Worm (Caenorhabditis elegans): ENCODE measurements around the gene T22B2.3.

Gene T22B2.3

DNA sequence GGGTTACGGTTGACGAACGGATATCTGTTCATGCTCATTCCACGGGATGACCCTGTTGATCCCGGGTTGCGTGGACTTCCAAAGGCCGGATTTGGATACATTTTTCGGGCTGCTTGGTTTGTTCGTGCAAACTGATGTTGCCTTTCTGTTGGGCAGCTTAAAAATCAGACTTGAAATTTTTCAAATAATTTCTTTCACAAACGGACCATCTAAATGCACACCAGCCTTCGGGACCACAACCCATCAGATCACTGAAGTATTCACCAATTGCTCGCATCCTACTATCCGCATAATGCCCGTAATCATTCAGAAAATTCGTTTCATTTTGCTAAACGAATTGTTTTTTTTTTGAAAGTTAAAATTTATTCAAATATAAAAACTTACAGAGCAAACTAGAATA is 21.5 kb upstream of the T22B2.3 start, which contains the start of gene F47F2.3:
F47F2.3 (minus strand) TSS at position 101 of the 400 bp plus-strand sequence.
- TF ChIP-seq unc-130 (GFP tag; optimal IDR thresholded peaks at IDR 0.05): no peak
- TF ChIP-seq egl-18 (GFP tag; IDR thresholded peaks at IDR 0.05): no peak
- no peak for TF ChIP-seq B0035.1 (tag; optimal IDR thresholded peaks at IDR 0.05)
- TF ChIP-seq ceh-27 (GFP tag; optimal IDR thresholded peaks at IDR 0.05): no peak
- no peak for TF ChIP-seq ceh-91 (GFP tag; IDR thresholded peaks at IDR 0.05)
- no peak for TF ChIP-seq egl-44 (GFP tag; IDR thresholded peaks at IDR 0.05)
- TF ChIP-seq gei-17 (GFP tag; optimal IDR thresholded peaks at IDR 0.05): no peak
- TF ChIP-seq hmg-1.2 (GFP tag; IDR thresholded peaks at IDR 0.05): no peak
- TF ChIP-seq ceh-100 (GFP tag; IDR thresholded peaks at IDR 0.05): no peak
- no peak for TF ChIP-seq sptf-2 (GFP tag; optimal IDR thresholded peaks at IDR 0.05)
- no peak for TF ChIP-seq aptf-3 (GFP tag; IDR thresholded peaks at IDR 0.05)
- TF ChIP-seq F37B4.10 (GFP tag; IDR thresholded peaks at IDR 0.05): no peak
- no peak for TF ChIP-seq F22D6.2 (tag; optimal IDR thresholded peaks at IDR 0.05)
- TF ChIP-seq F52B5.7 (tag; optimal IDR thresholded peaks at IDR 0.05): no peak

ce11 chrX:3898255-3899177 is 18.6 kb upstream of the T22B2.3 start:
- TF ChIP-seq hlh-26 (GFP tag; conservative IDR thresholded peaks at IDR 0.05) (no peak), ets-4 (GFP tag; optimal IDR thresholded peaks at IDR 0.05) (no peak), xnd-1 (tag; optimal IDR thresholded peaks at IDR 0.05) (no peak), nhr-90 (tag; optimal IDR thresholded peaks at IDR 0.05) (no peak)

DNA sequence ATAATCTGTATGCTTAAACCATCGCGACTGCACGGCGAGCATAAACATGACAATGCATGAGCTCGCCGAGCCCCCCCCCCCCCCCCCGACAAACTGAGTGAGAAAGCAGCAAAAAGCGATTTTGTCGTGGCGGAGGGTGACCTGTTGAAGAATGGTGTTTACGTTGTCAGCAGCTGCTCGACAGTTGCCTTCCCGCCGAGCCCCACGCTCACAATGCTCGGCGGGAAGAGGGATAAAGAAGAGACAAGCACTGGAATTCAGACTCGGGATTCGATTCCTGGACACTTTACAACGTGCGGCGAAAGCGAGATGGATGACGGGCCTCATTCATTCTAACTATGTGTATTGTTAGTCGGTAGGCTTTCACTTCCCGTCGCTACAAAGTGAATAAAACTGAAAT is 16.4 kb upstream of the T22B2.3 start:
- TF ChIP-seq Y56A3A.18 (GFP tag; IDR thresholded peaks at IDR 0.05): no peak
- TF ChIP-seq zfh-2 (GFP tag; conservative IDR thresholded peaks at IDR 0.05): peak; percentile 94
- TF ChIP-seq K12H6.12 (tag; optimal IDR thresholded peaks at IDR 0.05): peak; percentile 9
- no peak for TF ChIP-seq nhr-90 (tag; optimal IDR thresholded peaks at IDR 0.05)
- TF ChIP-seq egrh-3 (GFP tag; IDR thresholded peaks at IDR 0.05): 0 out of 2 replicates have a peak, but pooled peaks have one; percentile 62

ce11 chrX:3901389-3901788 is 15.7 kb upstream of the T22B2.3 start:
- no peak for TF ChIP-seq F10E7.11 (tag; optimal IDR thresholded peaks at IDR 0.05)
- no peak for TF ChIP-seq F39B2.1 (GFP tag; IDR thresholded peaks at IDR 0.05)
- no peak for TF ChIP-seq him-1 (tag; optimal IDR thresholded peaks at IDR 0.05)

DNA sequence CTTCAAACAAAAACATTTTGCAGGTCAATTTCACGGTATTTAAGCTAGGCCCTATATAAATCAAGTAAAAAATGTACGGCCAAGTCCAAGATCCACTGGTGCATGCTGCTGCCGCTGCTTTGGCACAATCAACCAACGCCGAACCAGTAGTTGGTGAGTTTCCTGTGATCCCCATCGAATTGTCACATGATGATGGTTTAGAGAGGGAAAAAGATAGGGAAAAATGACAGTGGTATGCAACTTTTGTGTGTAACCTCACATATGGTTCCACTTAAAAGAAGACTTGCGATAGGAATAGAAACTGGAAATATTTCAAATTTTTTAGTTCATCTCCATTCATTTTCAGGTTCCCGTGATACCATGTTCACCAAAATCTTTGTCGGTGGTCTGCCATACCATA is 12.5 kb upstream of the T22B2.3 start, which contains the start of gene sup-12:
sup-12 (plus strand) TSS at position 17 of the 400 bp plus-strand sequence.
- no peak for TF ChIP-seq snpc-1.1 (tag; optimal IDR thresholded peaks at IDR 0.05; ENCODE audit: insufficient read depth)
- no peak for TF ChIP-seq K12H6.12 (tag; optimal IDR thresholded peaks at IDR 0.05)
- no peak for TF ChIP-seq snpc-4 (GFP tag; optimal IDR thresholded peaks at IDR 0.05)
- TF ChIP-seq snpc-4 (tag; optimal IDR thresholded peaks at IDR 0.05): no peak

DNA sequence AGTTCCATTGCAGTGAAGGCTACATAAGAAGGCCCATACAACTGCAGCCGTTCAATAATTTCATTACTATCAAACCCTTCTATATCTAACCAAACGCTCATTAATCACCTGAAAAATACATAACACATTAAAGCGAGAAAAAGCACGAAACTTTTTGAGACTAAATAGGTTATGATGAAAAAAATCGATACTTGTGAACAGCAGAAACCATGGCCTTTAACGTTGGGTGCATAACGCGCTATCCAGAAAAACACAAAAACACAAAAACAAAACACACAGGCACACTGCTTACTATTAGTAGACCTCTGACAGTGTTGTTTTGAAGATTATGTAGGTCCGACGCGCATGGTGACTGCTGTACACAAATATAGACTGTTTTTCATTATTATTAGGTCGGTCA is 5.8 kb upstream of the T22B2.3 start, which contains the start of gene T22B2.5:
T22B2.5 (minus strand) TSS at position 101 of the 400 bp plus-strand sequence.
- TF ChIP-seq ceh-58 (GFP tag; IDR thresholded peaks at IDR 0.05) (no peak), lin-40 (tag; optimal IDR thresholded peaks at IDR 0.05) (no peak), dpl-1 (GFP tag; optimal IDR thresholded peaks at IDR 0.05) (no peak), athp-1 (tag; optimal IDR thresholded peaks at IDR 0.05) (no peak), nhr-179 (tag; optimal IDR thresholded peaks at IDR 0.05) (no peak), B0261.1 (tag; optimal IDR thresholded peaks at IDR 0.05) (no peak), rcor-1 (GFP tag; IDR thresholded peaks at IDR 0.05) (no peak), let-607 (tag; optimal IDR thresholded peaks at IDR 0.05) (no peak), mes-4 (tag; optimal IDR thresholded peaks at IDR 0.05) (no peak), ets-4 (GFP tag; optimal IDR thresholded peaks at IDR 0.05) (no peak), nfya-1 (tag; optimal IDR thresholded peaks at IDR 0.05; ENCODE audit: borderline replicate concordance, insufficient read depth) (no peak), tlf-1 (GFP tag; optimal IDR thresholded peaks at IDR 0.05) (no peak), mxl-1 (tag; optimal IDR thresholded peaks at IDR 0.05) (no peak), sptf-2 (GFP tag; optimal IDR thresholded peaks at IDR 0.05) (no peak)

All from whole organism, young adult.